Worm (Caenorhabditis elegans): Measurements from ENCODE around the gene C27A7.3.
"Not testable (repeated sequence)": the region's sequence is repeated elsewhere in the genome, so short reads cannot be mapped to it uniquely, and the experiment has no call there.

Gene C27A7.3

DNA sequence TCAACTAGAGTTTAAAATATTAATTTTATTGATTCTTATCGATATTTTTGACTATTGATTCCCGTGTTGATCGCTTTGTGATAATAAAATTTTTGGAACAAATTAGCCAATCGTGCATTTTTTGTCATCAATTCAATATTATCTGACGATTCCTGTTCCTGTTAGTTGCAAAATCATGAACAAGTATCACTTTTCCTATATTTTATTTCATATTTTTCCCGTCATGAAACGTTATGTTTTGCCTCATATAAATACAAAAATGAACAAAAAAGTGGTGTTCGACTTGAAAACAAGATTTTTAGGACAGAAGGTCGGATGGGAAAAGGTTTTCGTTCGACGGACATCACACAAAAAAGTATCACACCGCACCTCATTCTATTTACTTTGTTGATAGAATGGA, 19.5 kb upstream of the C27A7.3 start, which contains the start of gene C13C4.6:
Gene C13C4.6, plus strand, starts transcription at position 301 of the 400 bp plus-strand sequence.
- no peak for TF ChIP-seq ceh-88 (GFP tag; IDR thresholded peaks at IDR 0.05)
- no peak for TF ChIP-seq aly-2 (tag; optimal IDR thresholded peaks at IDR 0.05)
- TF ChIP-seq snu-23 (GFP tag; optimal IDR thresholded peaks at IDR 0.05) = no peak

ce11 chrV:12130688-12131087, 10.0 kb upstream of the C27A7.3 start, which contains the start of gene C27A7.6:
C27A7.6 (minus strand) TSS chrV:12130788.
- not testable (repeated sequence) for TF ChIP-seq fkh-8, ztf-4, nhr-11 (tag; optimal IDR thresholded peaks at IDR 0.05)

DNA sequence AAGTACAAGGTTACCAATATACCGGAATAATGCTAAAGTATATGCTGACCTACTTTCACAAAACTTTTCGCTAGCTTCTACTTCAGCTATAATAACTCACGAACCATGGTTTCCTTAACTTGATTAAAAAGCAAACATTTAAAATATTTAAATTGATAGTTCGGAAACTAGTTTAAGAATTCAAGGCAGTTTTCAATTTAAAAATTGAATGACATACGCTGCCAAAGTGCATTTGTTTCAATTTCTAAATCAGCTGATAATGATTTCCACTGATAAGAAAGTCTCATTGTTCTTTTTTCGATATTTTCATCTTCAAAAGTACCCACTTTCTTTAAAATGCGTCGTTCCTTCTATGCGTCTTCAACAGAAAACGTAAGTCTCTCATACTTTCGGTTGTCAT, 9.6 kb upstream of the C27A7.3 start, which contains the start of gene enpp-1:
Gene enpp-1, plus strand, starts transcription at position 301 of the 400 bp plus-strand sequence.
- not testable (repeated sequence) for TF ChIP-seq lin-35 (GFP tag; optimal IDR thresholded peaks at IDR 0.05); elt-3 (tag; optimal IDR thresholded peaks at IDR 0.05); unc-30 (tag; optimal IDR thresholded peaks at IDR 0.05)

DNA sequence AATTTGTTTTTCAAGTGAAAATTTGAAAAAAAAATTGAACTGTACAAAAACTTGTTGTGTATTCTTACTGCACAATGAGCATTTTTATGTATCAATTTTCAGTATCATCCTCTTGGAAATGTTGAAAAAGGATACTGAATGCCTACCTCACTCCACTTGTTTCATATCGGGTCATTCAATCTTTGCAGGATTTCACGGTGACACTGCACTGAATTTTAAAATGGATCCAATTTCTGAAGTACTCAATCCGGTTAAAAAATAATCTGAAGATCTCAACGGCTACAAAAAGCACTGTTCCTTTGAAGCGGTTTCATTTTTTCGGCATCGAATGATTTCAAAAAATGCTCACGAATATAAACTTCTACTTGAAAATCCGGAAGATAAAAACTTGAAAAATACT, 2.8 kb upstream of the C27A7.3 start:
- TF ChIP-seq nhr-237 (tag; optimal IDR thresholded peaks at IDR 0.05) (no peak), C04F5.9 (tag; optimal IDR thresholded peaks at IDR 0.05) (no peak), mdl-1 (tag; optimal IDR thresholded peaks at IDR 0.05) (no peak), Y116A8C.19 (tag; optimal IDR thresholded peaks at IDR 0.05; ENCODE audit: borderline replicate concordance) (no peak), mef-2 (tag; optimal IDR thresholded peaks at IDR 0.05) (no peak)

ce11 chrV:12150607-12151006, 9.9 kb downstream of the C27A7.3 start, which contains the start of gene che-11:
che-11 (minus strand) TSS chrV:12150707.
- no peak for TF ChIP-seq unc-86 (tag; optimal IDR thresholded peaks at IDR 0.05)

DNA sequence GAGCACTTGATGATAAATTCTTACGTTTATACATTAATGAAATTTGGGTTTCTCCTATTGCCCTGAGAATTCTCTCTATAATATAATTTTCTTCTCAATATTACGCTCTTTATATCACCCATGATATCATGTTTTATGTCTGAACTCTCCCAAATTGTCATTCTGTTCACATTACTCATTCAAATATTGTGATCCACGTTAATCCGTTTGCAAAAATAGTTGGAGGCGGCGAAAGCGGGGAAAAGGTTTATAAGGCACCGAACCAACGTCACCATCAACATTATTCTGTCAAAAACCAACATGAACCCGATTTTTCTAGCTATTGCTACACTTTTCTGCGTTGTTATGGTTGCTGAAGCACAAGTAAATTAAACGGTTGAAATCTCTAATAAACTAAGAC, 12.1 kb downstream of the C27A7.3 start, which contains the start of gene C27A7.8:
Gene C27A7.8, plus strand, starts transcription at position 301 of the 400 bp plus-strand sequence.
- TF ChIP-seq nhr-76 (tag; optimal IDR thresholded peaks at IDR 0.05) = no peak
- TF ChIP-seq dsc-1 (tag; optimal IDR thresholded peaks at IDR 0.05) = peak; percentile 47
- peak; percentile 26 for TF ChIP-seq pax-3 (tag; optimal IDR thresholded peaks at IDR 0.05)
- no peak for TF ChIP-seq fkh-8 (tag; optimal IDR thresholded peaks at IDR 0.05)
- no peak for TF ChIP-seq nhr-77 (tag; optimal IDR thresholded peaks at IDR 0.05)

- TF ChIP-seq efl-1 (optimal IDR thresholded peaks at IDR 0.05) (no peak), efl-1 (GFP tag; optimal IDR thresholded peaks at IDR 0.05 in 1 of 2) (no peak), ces-1 (GFP tag; optimal IDR thresholded peaks at IDR 0.05) (no peak), sptf-1 (tag; optimal IDR thresholded peaks at IDR 0.05) (no peak), ceh-8 (GFP tag; optimal IDR thresholded peaks at IDR 0.05) (no peak), tbx-2 (tag; optimal IDR thresholded peaks at IDR 0.05) (no peak), xbp-1 (tag; optimal IDR thresholded peaks at IDR 0.05) (no peak), aha-1 (tag; optimal IDR thresholded peaks at IDR 0.05) (no peak), blmp-1 (tag; optimal IDR thresholded peaks at IDR 0.05) (no peak), lin-13 (GFP tag; optimal IDR thresholded peaks at IDR 0.05) (no peak), ztf-11 (tag; optimal IDR thresholded peaks at IDR 0.05) (no peak), zag-1 (tag; optimal IDR thresholded peaks at IDR 0.05) (no peak), pag-3 (tag; optimal IDR thresholded peaks at IDR 0.05; ENCODE audit: borderline replicate concordance, insufficient read depth) (no peak), ama-1 (optimal IDR thresholded peaks at IDR 0.05) (no peak), ceh-90 (tag; optimal IDR thresholded peaks at IDR 0.05) (no peak), elt-3 (tag; optimal IDR thresholded peaks at IDR 0.05) (no peak)
These were observed 13.1 kb downstream of the C27A7.3 start for ce11 chrV:12153784-12154183.
